Worm (Caenorhabditis elegans) whole organism, L2 larva: ENCODE results near the gene pde-3.

ENCODE experiments used
- ZK546.5 ChIP-seq: sonication (generic microtip); optimal IDR thresholded peaks from 2 replicates; lab custom pipeline; 2017; ENCODE audit warnings: missing biosample characterization, missing genetic modification characterization
- ceh-16 ChIP-seq: fragments of 150-350 bp; optimal IDR thresholded peaks from 2 replicates; lab custom pipeline; 2014; ENCODE audit warnings: missing biosample characterization, missing genetic modification characterization
- crh-2 ChIP-seq: sonication (generic microtip); optimal IDR thresholded peaks from 2 replicates; lab custom pipeline; 2017; ENCODE audit warnings: missing biosample characterization, missing genetic modification characterization
- lsy-2 ChIP-seq, 2 experiments: fragments of 150-350 bp in 1 of 2; sonication (generic microtip) in 1 of 2; optimal IDR thresholded peaks; 2 replicates each; lab custom pipeline; 2014 to 2017; ENCODE audit warnings: missing biosample characterization in 2 of 2, missing genetic modification characterization in 2 of 2
- mab-5 ChIP-seq: fragments of 150-350 bp; optimal IDR thresholded peaks from 2 replicates; lab custom pipeline; 2014; ENCODE audit warnings: missing biosample characterization, missing genetic modification characterization
- nhr-12 ChIP-seq: fragments of 150-350 bp; optimal IDR thresholded peaks from 2 replicates; lab custom pipeline; 2014; ENCODE audit warnings: missing biosample characterization, missing genetic modification characterization
- nhr-23 ChIP-seq: fragments of 150-350 bp; optimal IDR thresholded peaks from 2 replicates; lab custom pipeline; 2014; ENCODE audit warnings: missing biosample characterization, missing genetic modification reagents, missing genetic modification characterization
- nhr-77 ChIP-seq: fragments of 150-350 bp; optimal IDR thresholded peaks from 2 replicates; lab custom pipeline; 2014; ENCODE audit warnings: missing biosample characterization, missing genetic modification characterization
- snpc-4 ChIP-seq: fragments of 150-350 bp; optimal IDR thresholded peaks from 2 replicates; lab custom pipeline; 2014; ENCODE audit warnings: missing biosample characterization, missing genetic modification characterization

ce11 chrII:14968275-14968674 lies 48.8 kb downstream of the pde-3 start:
- TF ChIP-seq lsy-2 (tag; optimal IDR thresholded peaks at IDR 0.05; lab: Kevin White, UChicago) (no peak), crh-2 (no peak), mab-5 (tag; lab: Kevin White, UChicago) (no peak), ceh-16 (tag; lab: Kevin White, UChicago) (no peak), nhr-12 (tag; lab: Kevin White, UChicago) (no peak), nhr-77 (tag; lab: Kevin White, UChicago) (no peak), nhr-23 (no peak), ZK546.5 (no peak), snpc-4 (tag; lab: Kevin White, UChicago) (no peak)
